Worm (Caenorhabditis elegans) whole organism, L1 larva: ENCODE results near the gene fbxa-12.

ENCODE experiments used
- ama-1 ChIP-seq: fragments of 150-350 bp; optimal IDR thresholded peaks from 2 replicates; lab custom pipeline; 2014
- blmp-1 ChIP-seq: fragments of 150-350 bp; optimal IDR thresholded peaks from 2 replicates; lab custom pipeline; 2014; ENCODE audit warnings: missing biosample characterization, missing genetic modification characterization
- egl-27 ChIP-seq, 2 experiments: fragments of 150-350 bp in 1 of 2; sonication (generic microtip); optimal IDR thresholded peaks; 3 replicates each; lab custom pipeline; 2017 to 2018; ENCODE audit warnings: missing biosample characterization in 2 of 2, missing genetic modification characterization in 2 of 2, missing genetic modification reagents in 2 of 2
- fos-1 ChIP-seq: fragments of 150-350 bp; optimal IDR thresholded peaks from 2 replicates; lab custom pipeline; 2014; ENCODE audit warnings: missing biosample characterization, missing genetic modification characterization
- grh-1 ChIP-seq: fragments of 200-800 bp; sonication (Bioruptor generic); IDR thresholded peaks from 2 replicates; pipeline ENCODE4 v1.3.6; 2022; ENCODE audit warnings: missing genetic modification reagents, missing genetic modification characterization, missing compliant biosample characterization
- jun-1 ChIP-seq: fragments of 150-350 bp; optimal IDR thresholded peaks from 2 replicates; lab custom pipeline; 2014; ENCODE audit warnings: missing biosample characterization, missing genetic modification reagents, missing genetic modification characterization
- lir-3 ChIP-seq: sonication (generic microtip); optimal IDR thresholded peaks from 2 replicates; lab custom pipeline; 2016; ENCODE audit warnings: mild to moderate bottlenecking, missing genetic modification characterization, moderate library complexity, missing compliant biosample characterization; ENCODE audit not compliant: poor library complexity
- nhr-11 ChIP-seq: fragments of 150-350 bp; optimal IDR thresholded peaks from 2 replicates; lab custom pipeline; 2014; ENCODE audit warnings: missing biosample characterization, missing genetic modification characterization
- nhr-71 ChIP-seq: sonication (generic microtip); optimal IDR thresholded peaks from 2 replicates; lab custom pipeline; 2016; ENCODE audit warnings: mild to moderate bottlenecking, missing genetic modification characterization, moderate library complexity, missing compliant biosample characterization
- nhr-77 ChIP-seq: fragments of 150-350 bp; optimal IDR thresholded peaks from 2 replicates; lab custom pipeline; 2014; ENCODE audit warnings: missing biosample characterization, missing genetic modification characterization
- unc-62 ChIP-seq: fragments of 150-350 bp; optimal IDR thresholded peaks from 2 replicates; lab custom pipeline; 2014; ENCODE audit warnings: missing biosample characterization, missing genetic modification reagents, missing genetic modification characterization
- ztf-11 ChIP-seq, 2 experiments: sonication (generic microtip); optimal IDR thresholded peaks; 2 replicates each; lab custom pipeline; 2016 to 2017; ENCODE audit warnings: missing genetic modification characterization in 2 of 2, missing biosample characterization in 1 of 2, missing compliant biosample characterization in 1 of 2

DNA sequence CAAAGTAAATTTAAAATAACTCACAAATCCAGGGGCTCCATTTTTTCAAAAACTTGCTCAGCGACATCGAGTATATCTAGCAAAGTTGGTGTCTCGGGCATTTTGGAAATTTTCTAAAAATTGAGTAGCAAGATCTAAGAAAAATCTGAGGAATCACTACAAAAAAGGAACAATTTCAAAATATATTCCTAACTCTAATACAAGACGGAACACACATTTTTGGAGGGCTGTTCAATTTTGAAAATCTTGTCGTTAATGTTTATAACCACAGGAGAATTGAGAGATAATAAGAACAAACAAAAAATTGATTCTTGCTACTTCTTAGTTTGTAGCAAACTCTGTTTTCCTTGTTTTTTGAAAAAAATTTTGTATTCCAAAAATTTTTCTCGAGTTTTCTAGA is 12.9 kb downstream of the fbxa-12 start, which contains the start of gene fbxa-47:
- TF ChIP-seq unc-62 (GFP tag; lab: Kevin White, UChicago) (no peak), ztf-11 (tag; optimal IDR thresholded peaks at IDR 0.05; lab: Kevin White, UChicago) (no peak), nhr-77 (no peak), nhr-11 (no peak), egl-27 (tag; optimal IDR thresholded peaks at IDR 0.05; lab: Kevin White, UChicago) (no peak), lir-3 (no peak), ama-1 (lab: Kevin White, UChicago) (no peak), nhr-71 (tag; lab: Kevin White, UChicago) (no peak), blmp-1 (tag; lab: Kevin White, UChicago) (no peak), grh-1 (GFP tag; lab: Robert Waterston, UW) (no peak), fos-1 (tag; lab: Kevin White, UChicago) (no peak), jun-1 (tag; lab: Kevin White, UChicago) (no peak)
